Fruit fly (Drosophila melanogaster) whole organism, embryonic: ENCODE measurements around the gene eIF4G2.
A peak's percentile ranks its signal among the peaks of the same experiment; 100 is the strongest.

Experiments used
- Adf1 ChIP-seq: fragments of 200-800 bp; sonication (Bioruptor generic); IDR thresholded peaks from 2 replicates; pipeline ENCODE4 v1.3.6; 2022; ENCODE audit warnings: missing biosample characterization, missing genetic modification characterization
- Awh ChIP-seq: fragments of 200-800 bp; sonication (Bioruptor generic); IDR thresholded peaks from 2 replicates; pipeline ENCODE4, ENCODE4 v1.3.6; 2022; ENCODE audit warnings: missing biosample characterization, missing genetic modification characterization
- BEAF-32 ChIP-seq: fragments of 200-800 bp; sonication (Bioruptor generic); optimal IDR thresholded peaks from 3 replicates; lab custom pipeline; 2017; ENCODE audit warnings: missing biosample characterization, missing genetic modification characterization, mild to moderate bottlenecking, moderate library complexity, missing genetic modification reagents
- Blimp-1 ChIP-seq: fragments of 200-800 bp; sonication (Bioruptor generic); optimal IDR thresholded peaks from 3 replicates; lab custom pipeline; 2018; ENCODE audit warnings: missing biosample characterization, missing genetic modification characterization, mild to moderate bottlenecking, moderate library complexity, missing genetic modification reagents
- C15 ChIP-seq: fragments of 200-800 bp; sonication (Bioruptor generic); IDR thresholded peaks from 3 replicates; pipeline ENCODE4 v1.3.6; 2022; ENCODE audit warnings: missing biosample characterization, missing genetic modification characterization
- CG10431 ChIP-seq: fragments of 200-800 bp; sonication (Bioruptor generic); optimal IDR thresholded peaks from 3 replicates; lab custom pipeline; 2018; ENCODE audit warnings: missing biosample characterization, mild to moderate bottlenecking, missing genetic modification characterization
- CG11695 ChIP-seq: fragments of 200-800 bp; sonication (Bioruptor generic); IDR thresholded peaks from 3 replicates; pipeline ENCODE4 v1.3.6; 2022; ENCODE audit warnings: missing biosample characterization, missing genetic modification characterization
- CG11723 ChIP-seq: fragments of 200-800 bp; sonication (Bioruptor generic); optimal IDR thresholded peaks from 2 replicates; lab custom pipeline; 2017; ENCODE audit warnings: missing biosample characterization, mild to moderate bottlenecking, missing genetic modification characterization
- CG1233 ChIP-seq: fragments of 200-800 bp; sonication (Bioruptor generic); optimal IDR thresholded peaks from 4 replicates; lab custom pipeline; 2018; ENCODE audit warnings: missing biosample characterization, mild to moderate bottlenecking, missing genetic modification characterization
- CG12744 ChIP-seq: fragments of 200-800 bp; sonication (Bioruptor generic); optimal IDR thresholded peaks from 2 replicates; lab custom pipeline; 2016; ENCODE audit warnings: missing biosample characterization, missing genetic modification characterization
- CG13424 ChIP-seq: fragments of 200-800 bp; sonication (Bioruptor generic); optimal IDR thresholded peaks from 2 replicates; lab custom pipeline; 2019; ENCODE audit warnings: missing biosample characterization, mild to moderate bottlenecking, missing genetic modification characterization, moderate library complexity
- CG15479 ChIP-seq: fragments of 200-800 bp; sonication (Bioruptor generic); optimal IDR thresholded peaks from 3 replicates; lab custom pipeline; 2019; ENCODE audit warnings: missing biosample characterization, mild to moderate bottlenecking, missing genetic modification characterization, moderate library complexity
- CG17829 ChIP-seq: fragments of 200-800 bp; optimal IDR thresholded peaks from 2 replicates; lab custom pipeline; 2019; ENCODE audit warnings: missing biosample characterization, mild to moderate bottlenecking, missing genetic modification characterization, moderate library complexity
- CG18476 ChIP-seq: fragments of 200-800 bp; sonication (Bioruptor generic); optimal IDR thresholded peaks from 2 replicates; lab custom pipeline; 2016; ENCODE audit warnings: missing biosample characterization, mild to moderate bottlenecking, missing genetic modification characterization
- CG31365 ChIP-seq: fragments of 200-800 bp; sonication (Bioruptor generic); optimal IDR thresholded peaks from 2 replicates; lab custom pipeline; 2018; ENCODE audit warnings: missing biosample characterization, mild to moderate bottlenecking, missing genetic modification characterization
- CG3847 ChIP-seq: fragments of 200-800 bp; sonication (Bioruptor generic); IDR thresholded peaks from 2 replicates; pipeline ENCODE4 v1.3.6; 2022; ENCODE audit warnings: missing biosample characterization, missing genetic modification characterization
- CG6854 ChIP-seq: fragments of 200-800 bp; sonication (Bioruptor generic); optimal IDR thresholded peaks from 3 replicates; lab custom pipeline; 2017; ENCODE audit warnings: missing biosample characterization, mild to moderate bottlenecking, missing genetic modification characterization
- CG7556 ChIP-seq: fragments of 200-800 bp; sonication (Bioruptor generic); optimal IDR thresholded peaks from 2 replicates; lab custom pipeline; 2017; ENCODE audit warnings: missing biosample characterization, mild to moderate bottlenecking, missing genetic modification characterization
- CG9797 ChIP-seq: fragments of 200-800 bp; sonication (Bioruptor generic); optimal IDR thresholded peaks from 3 replicates; lab custom pipeline; 2018; ENCODE audit warnings: missing biosample characterization, mild to moderate bottlenecking, missing genetic modification characterization
- CTCF ChIP-seq: fragments of 200-800 bp; sonication (Bioruptor generic); optimal IDR thresholded peaks from 2 replicates; lab custom pipeline; 2017; ENCODE audit warnings: missing biosample characterization, mild to moderate bottlenecking, missing genetic modification characterization, moderate library complexity
- D19A ChIP-seq: fragments of 200-800 bp; optimal IDR thresholded peaks from 3 replicates; lab custom pipeline; 2019; ENCODE audit warnings: missing biosample characterization, mild to moderate bottlenecking, missing genetic modification characterization, moderate library complexity
- E2f2 ChIP-seq: fragments of 200-800 bp; sonication (Bioruptor generic); IDR thresholded peaks from 2 replicates; pipeline ENCODE4 v1.3.6; 2022; ENCODE audit warnings: missing biosample characterization, missing genetic modification characterization
- ERR ChIP-seq: fragments of 200-800 bp; sonication (Bioruptor generic); optimal IDR thresholded peaks from 2 replicates; lab custom pipeline; 2016; ENCODE audit warnings: missing biosample characterization, missing genetic modification characterization
- HLHmδ ChIP-seq: fragments of 200-800 bp; sonication (Bioruptor generic); optimal IDR thresholded peaks from 2 replicates; lab custom pipeline; 2018; ENCODE audit warnings: missing biosample characterization, mild to moderate bottlenecking, missing genetic modification characterization, moderate library complexity
- Hand ChIP-seq: fragments of 200-800 bp; sonication (Bioruptor generic); optimal IDR thresholded peaks from 2 replicates; lab custom pipeline; 2017; ENCODE audit warnings: mild to moderate bottlenecking, missing biosample characterization, missing genetic modification reagents, missing genetic modification characterization
- Hr51 ChIP-seq, 2 experiments: fragments of 200-800 bp; sonication (Bioruptor generic); optimal IDR thresholded peaks; 2 replicates in 1 of 2; 3 replicates in 1 of 2; lab custom pipeline; 2016 to 2018; ENCODE audit warnings: missing biosample characterization in 2 of 2, missing genetic modification characterization in 2 of 2, mild to moderate bottlenecking in 1 of 2, moderate library complexity in 1 of 2
- MTF-1 ChIP-seq: fragments of 200-800 bp; sonication (Bioruptor generic); optimal IDR thresholded peaks from 2 replicates; lab custom pipeline; 2018; ENCODE audit warnings: missing biosample characterization, mild to moderate bottlenecking, missing genetic modification characterization, borderline replicate concordance
- NC2α ChIP-seq: fragments of 200-800 bp; sonication (Bioruptor generic); optimal IDR thresholded peaks from 2 replicates; lab custom pipeline; 2016; ENCODE audit warnings: missing biosample characterization, missing genetic modification characterization
- NC2β ChIP-seq: fragments of 200-800 bp; sonication (Bioruptor generic); optimal IDR thresholded peaks from 2 replicates; lab custom pipeline; 2016; ENCODE audit warnings: missing biosample characterization, missing genetic modification characterization
- Six4 ChIP-seq: fragments of 200-800 bp; sonication (Bioruptor generic); optimal IDR thresholded peaks from 2 replicates; lab custom pipeline; 2016; ENCODE audit warnings: missing biosample characterization, missing genetic modification characterization
- Sry-β ChIP-seq: fragments of 200-800 bp; sonication (Bioruptor generic); optimal IDR thresholded peaks from 2 replicates; lab custom pipeline; 2018; ENCODE audit warnings: missing biosample characterization, mild to moderate bottlenecking, missing genetic modification characterization, moderate library complexity
- Trl ChIP-seq, 3 experiments: fragments of >200 bp in 2 of 3; fragments of 200-800 bp in 1 of 3; sonication (Bioruptor generic) in 1 of 3; optimal IDR thresholded peaks; 2 replicates in 1 of 3; 3 replicates in 2 of 3; lab custom pipeline; 2016 to 2017; ENCODE audit warnings: missing biosample characterization in 1 of 3, missing genetic modification characterization in 1 of 3
- cg ChIP-seq: fragments of 200-800 bp; sonication (Bioruptor generic); optimal IDR thresholded peaks from 3 replicates; lab custom pipeline; 2019; ENCODE audit warnings: missing biosample characterization, mild to moderate bottlenecking, missing genetic modification characterization, moderate library complexity
- chif ChIP-seq, 2 experiments: fragments of 200-800 bp; sonication (Bioruptor generic); optimal IDR thresholded peaks; 3 replicates each; lab custom pipeline; 2016; ENCODE audit warnings: missing biosample characterization in 2 of 2, missing genetic modification characterization in 2 of 2
- dan ChIP-seq: fragments of 200-800 bp; sonication (Bioruptor generic); IDR thresholded peaks from 2 replicates; pipeline ENCODE4 v1.3.6; 2022; ENCODE audit warnings: missing biosample characterization, missing genetic modification characterization
- fd3F ChIP-seq: fragments of 200-800 bp; sonication (Bioruptor generic); optimal IDR thresholded peaks from 2 replicates; lab custom pipeline; 2018; ENCODE audit warnings: missing biosample characterization, mild to moderate bottlenecking, missing genetic modification characterization, moderate library complexity
- fru ChIP-seq: fragments of >200 bp; optimal IDR thresholded peaks from 2 replicates; lab custom pipeline; 2017
- gcm ChIP-seq: fragments of 200-800 bp; sonication (Bioruptor generic); optimal IDR thresholded peaks from 2 replicates; lab custom pipeline; 2019; ENCODE audit warnings: missing biosample characterization, mild to moderate bottlenecking, missing genetic modification characterization, moderate library complexity
- grau ChIP-seq: fragments of 200-800 bp; optimal IDR thresholded peaks from 3 replicates; lab custom pipeline; 2019; ENCODE audit warnings: missing biosample characterization, mild to moderate bottlenecking, missing genetic modification characterization, moderate library complexity
- gsb-n ChIP-seq: fragments of 200-800 bp; sonication (Bioruptor generic); optimal IDR thresholded peaks from 3 replicates; lab custom pipeline; 2018; ENCODE audit warnings: missing biosample characterization, mild to moderate bottlenecking, missing genetic modification characterization
- ind ChIP-seq: fragments of 200-800 bp; sonication (Bioruptor generic); optimal IDR thresholded peaks from 3 replicates; lab custom pipeline; 2016; ENCODE audit warnings: missing biosample characterization, missing genetic modification characterization
- ken ChIP-seq: fragments of 200-800 bp; sonication (Bioruptor generic); IDR thresholded peaks from 3 replicates; pipeline ENCODE4 v1.3.6; 2022; ENCODE audit warnings: missing biosample characterization, missing genetic modification characterization
- pho ChIP-seq: fragments of 200-800 bp; sonication (Bioruptor generic); optimal IDR thresholded peaks from 2 replicates; lab custom pipeline; 2016; ENCODE audit warnings: missing biosample characterization, missing genetic modification characterization
- scrt ChIP-seq: fragments of 200-800 bp; sonication (Bioruptor generic); optimal IDR thresholded peaks from 2 replicates; lab custom pipeline; 2018; ENCODE audit warnings: missing biosample characterization, mild to moderate bottlenecking, missing genetic modification characterization, moderate library complexity
- sim ChIP-seq: fragments of 200-800 bp; sonication (Bioruptor generic); IDR thresholded peaks from 2 replicates; pipeline ENCODE4 v1.3.6; 2022; ENCODE audit warnings: missing biosample characterization, missing genetic modification characterization
- sna ChIP-seq: fragments of 200-800 bp; sonication (Bioruptor generic); IDR thresholded peaks from 2 replicates; pipeline ENCODE4 v1.3.6; 2022; ENCODE audit warnings: missing biosample characterization, missing genetic modification characterization; ENCODE audit not compliant: partially characterized antibody
- so ChIP-seq: fragments of 200-800 bp; sonication (Bioruptor generic); IDR thresholded peaks from 3 replicates; pipeline ENCODE4 v1.3.6; 2022; ENCODE audit warnings: missing biosample characterization, missing genetic modification characterization
- ttk ChIP-seq: fragments of 200-800 bp; sonication (Bioruptor generic); IDR thresholded peaks from 2 replicates; pipeline ENCODE4 v2.1.2; 2022; ENCODE audit warnings: missing biosample characterization, missing genetic modification characterization
- unc-4 ChIP-seq: fragments of 200-800 bp; sonication (Bioruptor generic); IDR thresholded peaks from 2 replicates; pipeline ENCODE4 v1.3.6; 2022; ENCODE audit warnings: missing biosample characterization, missing genetic modification characterization; ENCODE audit not compliant: partially characterized antibody
- zen ChIP-seq: fragments of 200-800 bp; sonication (Bioruptor generic); optimal IDR thresholded peaks from 3 replicates; lab custom pipeline; 2018; ENCODE audit warnings: missing biosample characterization, mild to moderate bottlenecking, missing genetic modification characterization, moderate library complexity

eIF4G2 gene

DNA sequence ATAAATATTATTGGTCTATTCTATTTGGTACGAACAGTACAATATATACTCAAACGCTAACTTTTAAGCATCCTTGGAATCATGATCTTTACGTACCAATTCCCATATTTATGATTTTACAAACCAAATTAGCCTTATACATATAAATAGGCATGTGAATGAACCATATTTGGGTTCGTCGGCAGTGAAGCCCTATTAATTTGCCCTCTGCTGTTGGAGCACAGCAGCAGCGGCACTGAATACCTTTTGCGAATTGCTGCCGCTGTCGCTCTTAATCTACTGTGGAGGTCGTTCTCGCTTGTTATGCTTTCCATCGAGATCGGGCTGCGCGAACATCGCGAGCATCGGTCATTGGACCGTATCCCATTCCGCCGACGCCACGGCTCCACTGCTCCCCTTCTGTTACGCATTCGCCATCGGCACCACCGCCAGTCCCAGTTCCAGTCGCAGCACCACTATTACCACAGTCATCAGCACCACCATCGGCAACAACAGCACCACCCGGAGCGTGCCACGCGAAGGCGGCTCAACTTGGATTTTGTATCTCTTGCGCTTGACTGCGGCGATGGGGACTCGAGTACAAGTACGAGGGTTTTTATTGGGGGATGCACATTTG lies 30.5 kb downstream of the eIF4G2 start (continued):
- TF ChIP-seq CG31365 (tag; lab: Kevin White, UChicago) (no peak), CG3847 (GFP tag; lab: Robert Waterston, UW) (no peak), ind (GFP tag; lab: Kevin White, UChicago) (no peak), Hand (GFP tag; lab: Kevin White, UChicago) (no peak), dan (GFP tag; lab: Robert Waterston, UW) (no peak), ttk (GFP tag; lab: Robert Waterston, UW) (0 out of 2 replicates have a peak, but pooled peaks have one; percentile 8), Trl (optimal IDR thresholded peaks at IDR 0.05; lab: Kevin White, UChicago) (no peak), Trl (GFP tag; optimal IDR thresholded peaks at IDR 0.05; lab: Kevin White, UChicago) (no peak), CG12744 (no peak), cg (GFP tag; lab: Kevin White, UChicago) (peak; percentile 17), sim (GFP tag; lab: Robert Waterston, UW) (no peak), fru (no peak), fd3F (GFP tag; lab: Kevin White, UChicago) (no peak), CG15479 (no peak), Blimp-1 (no peak), HLHmδ (peak; percentile 71), MTF-1 (GFP tag; lab: Kevin White, UChicago) (no peak), Six4 (no peak), ken (GFP tag; lab: Robert Waterston, UW) (0 out of 3 replicates have a peak, but pooled peaks have one; percentile 4), CG9797 (GFP tag; lab: Kevin White, UChicago) (no peak), E2f2 (no peak), CG11723 (GFP tag; lab: Kevin White, UChicago) (no peak), gsb-n (tag; lab: Kevin White, UChicago) (no peak), CG10431 (GFP tag; lab: Kevin White, UChicago) (no peak), CG1233 (GFP tag; lab: Kevin White, UChicago) (no peak), CG17829 (tag; lab: Kevin White, UChicago) (no peak), CG13424 (tag; lab: Kevin White, UChicago) (no peak), C15 (GFP tag; lab: Robert Waterston, UW) (no peak), ERR (GFP tag; lab: Kevin White, UChicago) (no peak), chif (GFP tag; optimal IDR thresholded peaks at IDR 0.05; lab: Kevin White, UChicago) (no peak), Adf1 (GFP tag; lab: Robert Waterston, UW) (no peak; the same call in 1 of the 2 replicates), gcm (no peak), so (GFP tag; lab: Robert Waterston, UW) (peak; percentile 50; the same call in 1 of the 3 replicates), Hr51 (GFP tag; optimal IDR thresholded peaks at IDR 0.05; lab: Kevin White, UChicago) (peak in 1 of 2 experiments; percentile 20), D19A (tag; lab: Kevin White, UChicago) (no peak), grau (tag; lab: Kevin White, UChicago) (peak; percentile 27), scrt (GFP tag; lab: Kevin White, UChicago) (no peak), sna (GFP tag; lab: Robert Waterston, UW) (no peak), pho (GFP tag; lab: Kevin White, UChicago) (no peak), NC2β (GFP tag; lab: Kevin White, UChicago) (no peak), CG18476 (GFP tag; lab: Kevin White, UChicago) (no peak), BEAF-32 (GFP tag; lab: Kevin White, UChicago) (no peak), unc-4 (GFP tag; lab: Robert Waterston, UW) (no peak), Sry-β (GFP tag; lab: Kevin White, UChicago) (no peak), CG11695 (GFP tag; lab: Robert Waterston, UW) (peak; percentile 45; the same call in 1 of the 3 replicates), Awh (no peak), CG6854 (GFP tag; lab: Kevin White, UChicago) (no peak), CG7556 (peak; percentile 5), NC2α (no peak), CTCF (GFP tag; lab: Kevin White, UChicago) (no peak), zen (tag; lab: Kevin White, UChicago) (no peak)
